Worm (Caenorhabditis elegans) whole organism, young adult: ENCODE data around the gene fem-1.

Source experiments
- B0261.1 ChIP-seq: sonication (generic microtip); optimal IDR thresholded peaks from 2 replicates; lab custom pipeline; 2016; ENCODE audit warnings: mild to moderate bottlenecking, missing genetic modification characterization, moderate library complexity, missing compliant biosample characterization
- bed-2 ChIP-seq: fragments of 200-800 bp; sonication (Bioruptor generic); IDR thresholded peaks from 2 replicates; pipeline ENCODE4 v1.3.6; 2022; ENCODE audit warnings: missing genetic modification reagents, missing genetic modification characterization, missing compliant biosample characterization
- ceh-100 ChIP-seq: fragments of 200-800 bp; sonication (Bioruptor generic); IDR thresholded peaks from 2 replicates; pipeline ENCODE4 v1.3.6; 2022; ENCODE audit warnings: missing genetic modification reagents, missing genetic modification characterization, missing compliant biosample characterization
- dpl-1 ChIP-seq: fragments of 150-350 bp; optimal IDR thresholded peaks from 2 replicates; lab custom pipeline; 2014; ENCODE audit warnings: missing biosample characterization, missing genetic modification reagents, missing genetic modification characterization
- efl-1 ChIP-seq: fragments of 150-350 bp; optimal IDR thresholded peaks from 2 replicates; lab custom pipeline; 2014; ENCODE audit warnings: missing biosample characterization, missing genetic modification reagents, missing genetic modification characterization
- ekl-4 ChIP-seq: fragments of 200-800 bp; sonication (Bioruptor generic); IDR thresholded peaks from 2 replicates; pipeline ENCODE4 v1.3.6; 2022; ENCODE audit warnings: missing genetic modification reagents, missing genetic modification characterization, missing compliant biosample characterization
- hlh-12 ChIP-seq: sonication (generic microtip); optimal IDR thresholded peaks from 2 replicates; lab custom pipeline; 2016; ENCODE audit warnings: missing genetic modification characterization, missing compliant biosample characterization
- nhr-80 ChIP-seq: sonication (generic microtip); optimal IDR thresholded peaks from 2 replicates; lab custom pipeline; 2016; ENCODE audit warnings: missing genetic modification characterization, missing compliant biosample characterization
- pha-4 ChIP-seq: fragments of 150-350 bp; sonication (generic microtip); optimal IDR thresholded peaks from 2 replicates; lab custom pipeline; 2014; ENCODE audit warnings: missing biosample characterization, missing genetic modification reagents, missing genetic modification characterization
- sea-2 ChIP-seq: fragments of 200-800 bp; sonication (Bioruptor generic); IDR thresholded peaks from 2 replicates; pipeline ENCODE4 v1.3.6; 2022; ENCODE audit warnings: missing genetic modification characterization, missing compliant biosample characterization

- TF ChIP-seq hlh-12 (no peak), sea-2 (GFP tag; lab: Robert Waterston, UW) (no peak), bed-2 (GFP tag; lab: Robert Waterston, UW) (no peak), B0261.1 (tag; lab: Kevin White, UChicago) (no peak), pha-4 (tag; lab: Kevin White, UChicago) (no peak), ceh-100 (GFP tag; lab: Robert Waterston, UW) (no peak), nhr-80 (tag; lab: Kevin White, UChicago) (peak; percentile 57), dpl-1 (GFP tag; lab: Kevin White, UChicago) (no peak), efl-1 (GFP tag; lab: Kevin White, UChicago) (no peak), ekl-4 (GFP tag; lab: Robert Waterston, UW) (no peak)
Measured at ce11 chrIV:5582267-5582666, 44.5 kb upstream of the fem-1 start.
